Worm (Caenorhabditis elegans): ENCODE results near the gene gtf-2H3.

ce11 chrIII:10160385-10160784 lies 40.4 kb upstream of the gtf-2H3 start, which contains the start of the genes K08E5.5 and mua-3:
- TF ChIP-seq R02D3.7 (tag; optimal IDR thresholded peaks at IDR 0.05), result no peak
- TF ChIP-seq fos-1 (tag; optimal IDR thresholded peaks at IDR 0.05), result no peak
- no peak for TF ChIP-seq nhr-12 (tag; optimal IDR thresholded peaks at IDR 0.05)
- no peak for TF ChIP-seq elt-3 (tag; optimal IDR thresholded peaks at IDR 0.05)
- TF ChIP-seq nhr-11 (tag; optimal IDR thresholded peaks at IDR 0.05), result no peak
- TF ChIP-seq sma-3 (GFP tag; optimal IDR thresholded peaks at IDR 0.05), result no peak
- TF ChIP-seq lin-39 (tag; optimal IDR thresholded peaks at IDR 0.05), result no peak
- TF ChIP-seq nhr-23 (tag; optimal IDR thresholded peaks at IDR 0.05), result no peak
- no peak for TF ChIP-seq F13H6.1 (tag; optimal IDR thresholded peaks at IDR 0.05)
- TF ChIP-seq skn-1 (tag; optimal IDR thresholded peaks at IDR 0.05), result no peak
- no peak for TF ChIP-seq nhr-25 (tag; optimal IDR thresholded peaks at IDR 0.05)
- no peak for TF ChIP-seq nhr-77 (tag; optimal IDR thresholded peaks at IDR 0.05)
- TF ChIP-seq nhr-6 (tag; optimal IDR thresholded peaks at IDR 0.05), result no peak
